Worm (Caenorhabditis elegans) whole organism, L4/young adult: ENCODE results near the gene C45G9.9.

ENCODE experiments used
- W03F9.2 ChIP-seq: fragments of 150-350 bp; optimal IDR thresholded peaks from 2 replicates; lab custom pipeline; 2014; ENCODE audit warnings: missing biosample characterization, missing genetic modification characterization
- dao-5 ChIP-seq: sonication (generic microtip); optimal IDR thresholded peaks from 2 replicates; lab custom pipeline; 2016; ENCODE audit warnings: missing genotype, missing genetic modification characterization, moderate library complexity, missing compliant biosample characterization
- him-1 ChIP-seq: sonication (generic microtip); optimal IDR thresholded peaks from 2 replicates; lab custom pipeline; 2016; ENCODE audit warnings: missing genotype, missing genetic modification reagents, missing genetic modification characterization, missing compliant biosample characterization

DNA sequence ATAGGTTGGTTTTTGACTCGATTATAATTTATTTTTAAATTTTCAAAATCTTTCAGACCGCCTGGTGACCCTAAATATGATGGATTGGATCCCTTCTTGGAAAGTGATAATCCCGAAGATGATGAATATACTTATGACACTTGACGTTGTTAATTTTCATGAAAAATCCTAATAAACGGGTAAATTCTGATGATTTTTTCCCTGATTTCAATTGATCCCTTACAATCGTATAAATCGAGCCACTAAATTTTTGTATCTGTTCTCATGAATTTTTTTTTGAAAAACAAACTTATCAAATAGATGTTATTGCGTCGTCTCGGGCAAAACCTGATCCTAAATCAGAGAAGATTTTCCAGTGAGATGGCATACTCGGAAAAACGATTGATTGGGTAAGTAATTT, 32.6 kb downstream of the C45G9.9 start, which contains the start of gene R144.13:
- TF ChIP-seq W03F9.2 (no peak), dao-5 (tag; lab: Kevin White, UChicago) (no peak), him-1 (tag; lab: Kevin White, UChicago) (no peak)
